Fruit fly (Drosophila melanogaster) whole organism: ENCODE results near the gene lbl.
A peak's percentile ranks its signal among the peaks of the same experiment; 100 is the strongest.

Source experiments
- CG8478 ChIP-seq: fragments of >200 bp; optimal IDR thresholded peaks from 2 replicates; lab custom pipeline; 2018; ENCODE audit warnings: inconsistent platforms
- Dll ChIP-seq: fragments of >200 bp; optimal IDR thresholded peaks from 2 replicates; lab custom pipeline; 2017
- EcR ChIP-seq, 2 experiments: fragments of >200 bp; optimal IDR thresholded peaks; 2 replicates each; lab custom pipeline; 2017; ENCODE audit warnings: missing biosample characterization in 2 of 2, missing genetic modification characterization in 2 of 2, missing genetic modification reagents in 2 of 2
- pan ChIP-seq: fragments of >200 bp; optimal IDR thresholded peaks from 2 replicates; lab custom pipeline; 2017
- psq ChIP-seq: fragments of >200 bp; optimal IDR thresholded peaks from 2 replicates; lab custom pipeline; 2017
- usp ChIP-seq: fragments of >200 bp; optimal IDR thresholded peaks from 2 replicates; lab custom pipeline; 2017; ENCODE audit warnings: missing biosample characterization, missing genetic modification characterization, mixed read lengths

The lbl gene

DNA sequence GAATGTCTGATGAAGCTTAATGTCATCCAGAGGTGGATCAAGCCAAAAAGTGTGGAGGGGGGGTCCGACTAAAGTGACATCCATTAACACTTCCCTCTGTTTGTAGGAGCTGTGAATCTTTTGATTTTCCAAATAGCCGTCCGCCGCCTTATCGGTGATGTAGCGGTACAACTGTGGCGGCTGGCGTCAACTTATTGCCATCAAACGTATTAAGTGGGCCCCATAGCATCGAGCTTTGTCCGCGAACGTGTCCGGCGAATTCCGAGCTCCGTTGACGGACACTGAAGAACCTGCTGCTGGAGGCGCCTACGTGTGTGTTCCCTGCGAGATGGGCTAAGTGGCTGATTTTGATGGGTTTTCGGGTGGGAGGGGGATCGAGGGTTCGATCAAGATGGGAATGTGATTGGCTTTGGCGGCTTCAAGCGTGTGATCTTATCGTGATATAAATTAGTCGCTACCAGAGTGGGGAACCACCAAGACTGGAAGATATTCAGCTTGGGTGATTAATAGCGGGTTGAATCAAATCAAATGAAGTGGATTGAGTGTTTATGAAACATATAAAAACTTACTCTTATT lies 3.7 kb upstream of the lbl start:
- no peak for TF ChIP-seq pan (lab: Kevin White, UChicago)
- no peak for TF ChIP-seq usp
- no peak for TF ChIP-seq EcR (GFP tag; optimal IDR thresholded peaks at IDR 0.05; lab: Kevin White, UChicago)
- no peak for TF ChIP-seq psq (lab: Kevin White, UChicago)
- TF ChIP-seq CG8478 (lab: Kevin White, UChicago): no peak
- no peak for TF ChIP-seq Dll

DNA sequence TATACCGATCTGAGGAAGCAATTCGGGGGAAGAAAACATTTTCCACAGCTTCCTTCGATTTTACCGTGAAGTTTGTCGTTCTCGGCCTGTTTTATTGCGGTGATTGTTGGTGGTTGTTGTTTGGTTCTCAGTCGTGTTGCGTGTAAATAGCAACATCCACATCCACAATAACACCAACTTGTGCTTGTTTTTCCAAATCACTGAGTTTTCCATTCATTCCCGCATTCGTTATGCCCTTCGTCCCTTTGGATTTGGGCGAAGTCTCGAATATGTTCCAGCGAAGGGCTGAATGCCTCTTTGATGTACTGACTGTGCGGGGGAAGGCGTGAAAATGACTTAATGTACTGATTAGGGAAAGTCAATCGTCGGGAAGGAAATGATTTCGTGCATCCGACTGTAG lies 7.1 kb downstream of the lbl start:
- TF ChIP-seq psq (lab: Kevin White, UChicago): no peak
- TF ChIP-seq CG8478 (lab: Kevin White, UChicago): no peak
- TF ChIP-seq usp: no peak
- TF ChIP-seq Dll: no peak
- no peak for TF ChIP-seq pan (lab: Kevin White, UChicago)
- TF ChIP-seq EcR (GFP tag; optimal IDR thresholded peaks at IDR 0.05; lab: Kevin White, UChicago): no peak

DNA sequence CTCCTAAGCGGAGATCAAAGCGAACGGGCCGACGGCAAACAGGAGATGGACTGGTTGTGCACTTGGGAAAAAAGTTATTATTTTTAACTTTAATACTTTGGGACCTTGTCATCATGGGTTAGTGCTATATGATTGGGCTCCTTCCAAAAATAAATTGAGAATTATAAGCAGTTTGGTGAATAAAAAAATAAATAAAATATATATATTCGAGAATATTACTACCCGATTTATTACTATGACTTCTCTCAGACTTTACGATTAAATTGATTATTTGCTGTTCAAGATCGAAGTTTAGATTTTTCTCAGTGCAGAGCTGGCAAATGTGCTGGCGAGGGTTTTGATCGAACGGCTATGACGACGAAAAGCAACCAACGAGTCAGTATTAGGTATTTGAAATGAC lies 14.0 kb downstream of the lbl start:
- TF ChIP-seq pan (lab: Kevin White, UChicago): no peak
- TF ChIP-seq Dll: no peak

DNA sequence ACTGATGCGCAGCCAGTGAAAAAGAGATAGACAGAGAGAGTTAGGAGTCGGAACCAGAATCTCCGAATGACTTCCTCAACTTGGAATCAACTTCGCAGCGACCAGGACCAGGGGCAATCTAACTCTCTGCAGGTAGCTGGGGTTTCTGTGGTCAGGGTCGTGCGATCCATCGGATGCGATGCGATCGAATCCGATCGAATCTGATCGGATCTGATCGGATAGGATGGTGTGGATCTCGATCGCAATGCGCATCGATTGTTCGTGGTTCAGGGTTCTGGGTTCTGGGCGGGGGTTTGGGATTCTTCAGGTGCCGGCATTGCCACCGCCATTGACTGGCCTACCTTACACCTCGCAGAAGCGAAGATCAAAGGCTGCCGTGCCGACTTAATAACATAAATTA lies 14.7 kb downstream of the lbl start:
- TF ChIP-seq usp: no peak
- TF ChIP-seq EcR (GFP tag; optimal IDR thresholded peaks at IDR 0.05; lab: Kevin White, UChicago): no peak
- no peak for TF ChIP-seq Dll
- TF ChIP-seq psq (lab: Kevin White, UChicago): no peak
- TF ChIP-seq CG8478 (lab: Kevin White, UChicago): no peak
- TF ChIP-seq pan (lab: Kevin White, UChicago): no peak

DNA sequence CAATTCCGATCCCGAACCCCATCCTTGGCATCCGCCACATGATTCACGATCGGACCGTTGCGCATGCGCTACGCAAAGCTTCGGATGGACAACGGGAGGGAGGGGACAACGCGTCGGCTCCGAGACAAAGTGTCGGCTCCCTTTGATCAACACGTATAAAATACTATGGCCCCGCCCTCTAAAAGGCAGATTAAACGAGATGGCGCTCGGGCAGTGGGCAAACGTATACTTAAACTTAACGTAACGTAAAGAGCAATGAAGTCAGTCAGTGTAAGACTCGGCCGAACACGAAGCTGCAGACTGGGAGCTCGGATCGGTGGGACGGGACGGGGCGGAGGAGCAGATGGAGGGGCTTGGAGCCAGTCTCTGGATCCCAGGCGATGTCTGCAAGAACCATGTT lies 17.0 kb downstream of the lbl start:
- TF ChIP-seq pan (lab: Kevin White, UChicago): no peak
- TF ChIP-seq Dll: peak; percentile 42
- TF ChIP-seq EcR (GFP tag; optimal IDR thresholded peaks at IDR 0.05; lab: Kevin White, UChicago): no peak

DNA sequence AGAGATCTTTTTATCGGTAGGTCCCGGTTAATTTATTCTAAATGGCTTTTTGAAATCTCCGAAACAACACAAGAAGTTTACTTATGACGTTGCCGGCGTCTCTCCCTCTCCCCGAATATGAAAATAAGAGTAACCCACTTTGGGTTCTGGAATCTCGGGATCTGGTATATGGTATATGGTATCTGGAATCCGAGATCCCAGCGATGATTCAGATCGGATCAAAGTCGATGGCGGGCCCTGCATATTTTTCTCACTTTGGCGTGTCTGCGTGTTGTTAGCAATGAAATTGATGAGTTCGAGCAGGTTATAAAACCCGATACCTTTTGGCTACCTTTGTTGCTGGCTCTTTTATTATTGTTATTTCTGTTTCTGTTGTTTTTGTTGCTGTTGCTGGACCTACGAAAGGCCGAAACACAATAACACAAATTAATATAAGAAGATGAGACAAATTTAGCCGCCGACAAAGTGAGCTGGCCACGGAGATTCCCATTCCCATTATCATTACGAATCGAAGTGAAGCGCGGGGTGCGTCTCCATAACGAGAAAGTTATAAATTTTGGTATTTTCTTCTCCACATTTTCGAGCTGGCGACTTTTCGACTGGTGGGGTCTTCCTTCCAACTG lies 18.8 kb downstream of the lbl start:
- TF ChIP-seq CG8478 (lab: Kevin White, UChicago) (no peak), psq (lab: Kevin White, UChicago) (no peak), EcR (GFP tag; optimal IDR thresholded peaks at IDR 0.05; lab: Kevin White, UChicago) (no peak), pan (lab: Kevin White, UChicago) (no peak), usp (no peak), Dll (no peak)

DNA sequence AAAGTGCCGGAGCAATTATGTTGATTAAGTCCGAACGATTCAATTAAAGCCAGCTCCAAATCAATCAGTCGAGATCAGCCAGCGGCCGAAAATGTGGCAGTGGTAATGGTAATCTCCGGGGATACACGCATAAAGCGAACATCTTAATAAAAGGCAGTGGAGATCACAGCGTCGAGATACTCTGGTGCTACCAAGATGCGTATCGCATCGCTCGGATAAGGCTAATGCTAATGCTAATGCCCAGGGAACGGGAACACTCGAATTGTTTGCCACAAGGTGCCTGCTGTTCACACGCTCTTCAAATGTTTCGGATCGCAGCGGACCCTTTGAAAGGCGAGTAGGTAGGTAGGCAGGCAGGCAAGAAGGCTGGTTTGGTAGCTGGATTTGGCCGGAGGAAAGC lies 19.8 kb downstream of the lbl start:
- TF ChIP-seq usp (no peak), CG8478 (lab: Kevin White, UChicago) (no peak), psq (lab: Kevin White, UChicago) (no peak), pan (lab: Kevin White, UChicago) (no peak), Dll (no peak), EcR (GFP tag; optimal IDR thresholded peaks at IDR 0.05; lab: Kevin White, UChicago) (no peak)

DNA sequence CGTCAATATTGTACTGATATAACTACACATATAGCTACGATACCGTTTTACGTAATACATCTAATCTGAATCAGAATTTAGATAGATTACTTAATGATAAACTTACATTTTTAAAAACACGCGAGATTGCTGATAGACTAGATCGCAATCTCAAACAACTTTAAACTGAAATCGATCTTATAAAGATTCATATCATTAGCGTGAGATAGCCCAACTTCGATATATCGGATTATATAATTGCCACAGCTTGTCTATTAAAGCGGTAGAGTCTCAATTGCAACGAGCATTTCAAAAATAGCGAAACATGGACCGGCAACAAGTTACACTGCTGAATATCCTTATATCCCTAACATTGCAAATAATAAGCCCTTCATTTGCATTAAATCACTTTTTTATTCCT lies 25.1 kb downstream of the lbl start, which contains the start of gene CheB93b:
CheB93b (plus strand) TSS at position 301 of the 400 bp plus-strand sequence.
- TF ChIP-seq usp (no peak), CG8478 (lab: Kevin White, UChicago) (no peak), Dll (no peak), psq (lab: Kevin White, UChicago) (no peak), EcR (GFP tag; optimal IDR thresholded peaks at IDR 0.05; lab: Kevin White, UChicago) (no peak), pan (lab: Kevin White, UChicago) (no peak)

DNA sequence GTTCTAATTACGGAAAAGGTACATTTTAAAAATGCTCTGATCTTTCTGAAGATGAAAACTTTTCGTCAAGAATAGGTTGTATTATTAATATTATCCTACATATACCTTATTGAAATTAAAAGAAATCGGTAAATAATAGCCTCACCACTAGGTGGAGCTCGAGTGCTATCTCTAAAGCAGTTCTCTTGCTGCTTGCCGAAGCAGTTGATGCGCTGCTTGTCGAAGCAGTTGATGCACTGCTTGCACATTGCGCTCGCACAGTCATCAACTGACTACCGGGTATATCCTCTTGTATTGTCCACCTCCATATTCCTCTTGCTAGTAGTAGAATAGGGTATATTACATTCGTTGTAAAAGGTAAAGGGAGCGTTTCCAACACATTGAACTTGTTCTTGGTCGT lies 25.6 kb downstream of the lbl start:
- TF ChIP-seq pan (lab: Kevin White, UChicago): no peak
- TF ChIP-seq usp: no peak
- no peak for TF ChIP-seq psq (lab: Kevin White, UChicago)
- no peak for TF ChIP-seq CG8478 (lab: Kevin White, UChicago)
- TF ChIP-seq EcR (GFP tag; optimal IDR thresholded peaks at IDR 0.05; lab: Kevin White, UChicago): no peak
- no peak for TF ChIP-seq Dll

DNA sequence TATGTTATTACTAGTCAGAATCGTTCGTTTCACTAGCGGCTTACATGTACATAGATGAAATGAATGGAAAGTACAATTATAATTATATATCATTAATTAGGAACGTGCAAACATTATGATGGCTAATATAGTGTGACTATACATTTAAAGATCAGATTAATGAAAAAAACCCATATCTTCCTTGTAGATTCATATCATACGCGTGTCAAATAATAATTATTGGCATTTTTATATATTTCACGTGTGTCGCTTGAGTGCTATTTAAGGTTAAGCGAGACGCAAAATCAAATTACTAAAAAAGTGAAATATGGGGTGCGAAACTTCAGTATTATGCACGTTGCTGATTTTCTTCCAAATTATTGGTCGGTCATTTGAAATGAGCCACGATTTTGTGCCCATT lies 26.8 kb downstream of the lbl start, which contains the start of gene CheB93a:
CheB93a (plus strand) TSS at position 301 of the 400 bp plus-strand sequence.
- TF ChIP-seq psq (lab: Kevin White, UChicago): no peak
- no peak for TF ChIP-seq usp

DNA sequence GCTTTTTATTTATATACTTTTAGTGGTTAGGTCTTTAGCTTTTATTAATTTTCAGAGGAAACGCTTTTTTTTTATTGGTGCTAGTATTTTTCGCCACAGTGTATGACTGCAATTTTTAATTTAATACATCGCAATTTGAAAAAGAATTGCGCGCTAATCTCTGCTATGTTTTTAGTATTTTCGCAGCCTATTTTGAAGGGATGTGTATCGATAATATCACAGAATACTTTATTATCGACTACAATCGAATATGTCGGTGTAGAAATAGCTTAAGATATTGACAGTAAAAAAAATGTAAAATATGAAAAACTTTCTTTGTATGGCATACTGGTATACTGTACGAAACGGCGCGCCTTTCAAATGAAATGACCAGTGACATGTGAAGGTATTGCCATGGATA lies 27.2 kb downstream of the lbl start:
- TF ChIP-seq CG8478 (lab: Kevin White, UChicago) (no peak), Dll (no peak), pan (lab: Kevin White, UChicago) (no peak), psq (lab: Kevin White, UChicago) (no peak), usp (no peak), EcR (GFP tag; optimal IDR thresholded peaks at IDR 0.05; lab: Kevin White, UChicago) (no peak)

DNA sequence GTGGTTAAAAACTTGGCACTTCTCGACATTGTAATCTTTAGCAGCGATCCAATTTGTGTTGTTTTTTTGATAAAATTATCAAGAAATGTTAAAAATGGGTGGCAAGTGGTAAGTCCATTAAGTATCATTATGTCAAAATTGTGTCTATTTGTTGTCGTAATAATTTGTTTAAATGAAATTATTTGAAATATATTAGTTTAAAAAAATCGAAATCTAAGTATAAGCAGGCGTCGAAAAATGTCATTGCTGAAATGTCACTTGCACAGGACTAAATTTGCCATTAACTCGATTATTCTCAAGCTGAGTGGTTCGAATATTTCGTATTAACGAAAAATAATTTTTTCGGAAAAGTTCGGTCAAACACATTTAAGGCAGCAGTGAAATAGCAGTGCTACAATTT lies 30.5 kb downstream of the lbl start, which contains the start of gene CG7907:
CG7907 (plus strand) TSS at position 301 of the 400 bp plus-strand sequence.
- TF ChIP-seq psq (lab: Kevin White, UChicago) (no peak), pan (lab: Kevin White, UChicago) (no peak), EcR (GFP tag; optimal IDR thresholded peaks at IDR 0.05; lab: Kevin White, UChicago) (no peak), Dll (no peak), CG8478 (lab: Kevin White, UChicago) (no peak), usp (no peak)

DNA sequence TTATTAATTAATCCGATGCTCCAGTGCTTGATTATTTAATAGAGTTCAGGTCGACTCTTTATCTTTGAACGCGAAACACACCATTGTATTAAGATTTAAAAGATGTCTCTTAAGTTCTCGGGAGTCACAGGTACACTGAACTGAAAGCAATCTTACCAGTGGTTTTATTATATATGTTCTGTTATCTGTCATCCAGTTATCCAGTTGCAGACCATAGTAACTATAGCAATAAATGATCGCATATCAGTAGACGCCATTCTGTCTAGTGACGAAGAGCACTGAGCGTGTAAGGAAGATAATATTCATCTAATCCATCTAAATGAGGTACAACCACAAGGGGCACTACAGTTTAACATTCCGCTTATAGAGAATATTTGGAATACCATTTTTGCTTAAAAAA lies 34.3 kb downstream of the lbl start, which contains the start of gene Ugt49B2:
Ugt49B2 (minus strand) TSS at position 101 of the 400 bp plus-strand sequence.
- TF ChIP-seq EcR (GFP tag; optimal IDR thresholded peaks at IDR 0.05; lab: Kevin White, UChicago): no peak
- no peak for TF ChIP-seq psq (lab: Kevin White, UChicago)
- TF ChIP-seq usp: no peak
- no peak for TF ChIP-seq CG8478 (lab: Kevin White, UChicago)
- TF ChIP-seq Dll: no peak
- no peak for TF ChIP-seq pan (lab: Kevin White, UChicago)
